Worm (Caenorhabditis elegans) whole organism, midembryonic: ENCODE results near the gene idpp-6.

Experiments
- med-1 ChIP-seq: sonication (generic microtip); optimal IDR thresholded peaks from 2 replicates; lab custom pipeline; 2017; ENCODE audit warnings: missing genetic modification characterization, mild to moderate bottlenecking, missing compliant biosample characterization, antibody characterized with exemption, missing genetic modification reagents; ENCODE audit not compliant: insufficient read depth
- tab-1 ChIP-seq: fragments of 200-800 bp; sonication (Bioruptor generic); IDR thresholded peaks from 2 replicates; pipeline ENCODE4 v1.3.6; 2022; ENCODE audit warnings: missing genetic modification characterization, missing compliant biosample characterization

- TF ChIP-seq tab-1 (GFP tag; lab: Robert Waterston, UW), result no peak
- TF ChIP-seq med-1 (GFP tag; lab: Kevin White, UChicago), result no peak
Measured at ce11 chrX:6790457-6790856, 7.5 kb downstream of the idpp-6 start.
